Fruit fly (Drosophila melanogaster) whole organism, prepupa: Measurements from ENCODE around the gene Prx5.

Source experiments
- Blimp-1 ChIP-seq: fragments of 200-800 bp; sonication (Bioruptor generic); optimal IDR thresholded peaks from 3 replicates; lab custom pipeline; 2017; ENCODE audit warnings: missing biosample characterization, missing genetic modification characterization, mild to moderate bottlenecking, moderate library complexity, missing genetic modification reagents
- CG10631 ChIP-seq: fragments of 200-800 bp; sonication (Bioruptor generic); optimal IDR thresholded peaks from 2 replicates; lab custom pipeline; 2016; ENCODE audit warnings: missing biosample characterization, missing genetic modification characterization
- CG10669 ChIP-seq: fragments of 200-800 bp; sonication (Bioruptor generic); optimal IDR thresholded peaks from 3 replicates; lab custom pipeline; 2018; ENCODE audit warnings: missing biosample characterization, mild to moderate bottlenecking, missing genetic modification characterization, moderate library complexity
- CG11294 ChIP-seq: fragments of 200-800 bp; sonication (Bioruptor generic); IDR thresholded peaks from 2 replicates; pipeline ENCODE4 v1.3.6; 2022; ENCODE audit warnings: missing biosample characterization, missing genetic modification characterization
- CG11762 ChIP-seq: fragments of 200-800 bp; sonication (Bioruptor generic); optimal IDR thresholded peaks from 3 replicates; lab custom pipeline; 2016; ENCODE audit warnings: missing biosample characterization, missing genetic modification characterization; ENCODE audit not compliant: insufficient read depth
- CG11902 ChIP-seq: fragments of 200-800 bp; sonication (Bioruptor generic); optimal IDR thresholded peaks from 3 replicates; lab custom pipeline; 2016; ENCODE audit warnings: missing biosample characterization, missing genetic modification characterization
- CG15336 ChIP-seq: fragments of 200-800 bp; sonication (Bioruptor generic); IDR thresholded peaks from 2 replicates; pipeline ENCODE4 v1.3.6; 2022; ENCODE audit warnings: missing biosample characterization, missing genetic modification characterization
- CG1621 ChIP-seq: fragments of 200-800 bp; sonication (Bioruptor generic); optimal IDR thresholded peaks from 3 replicates; lab custom pipeline; 2018; ENCODE audit warnings: missing biosample characterization, mild to moderate bottlenecking, missing genetic modification characterization
- CG16779 ChIP-seq: fragments of 200-800 bp; sonication (Bioruptor generic); optimal IDR thresholded peaks from 3 replicates; lab custom pipeline; 2017; ENCODE audit warnings: missing biosample characterization, mild to moderate bottlenecking, missing genetic modification characterization
- CG31627 ChIP-seq: fragments of 200-800 bp; sonication (Bioruptor generic); optimal IDR thresholded peaks from 3 replicates; lab custom pipeline; 2016; ENCODE audit warnings: missing biosample characterization, missing genetic modification characterization
- CG32006 ChIP-seq: fragments of 200-800 bp; sonication (Bioruptor generic); optimal IDR thresholded peaks from 3 replicates; lab custom pipeline; 2017; ENCODE audit warnings: missing biosample characterization, mild to moderate bottlenecking, missing genetic modification characterization
- CG34406 ChIP-seq: fragments of 200-800 bp; sonication (Bioruptor generic); optimal IDR thresholded peaks from 3 replicates; lab custom pipeline; 2016; ENCODE audit warnings: missing biosample characterization, missing genetic modification characterization
- CG3919 ChIP-seq: fragments of 200-800 bp; sonication (Bioruptor generic); optimal IDR thresholded peaks from 3 replicates; lab custom pipeline; 2016; ENCODE audit warnings: missing biosample characterization, missing genetic modification characterization
- CG6163 ChIP-seq: fragments of 200-800 bp; sonication (Bioruptor generic); IDR thresholded peaks from 3 replicates; pipeline ENCODE4 v1.3.6; 2022; ENCODE audit warnings: missing biosample characterization, missing genetic modification characterization
- CG6276 ChIP-seq: fragments of 200-800 bp; sonication (Bioruptor generic); optimal IDR thresholded peaks from 2 replicates; lab custom pipeline; 2017; ENCODE audit warnings: missing biosample characterization, mild to moderate bottlenecking, missing genetic modification characterization
- CG6792 ChIP-seq: fragments of 200-800 bp; sonication (Bioruptor generic); optimal IDR thresholded peaks from 3 replicates; lab custom pipeline; 2016; ENCODE audit warnings: missing biosample characterization, missing genetic modification characterization
- CG7368 ChIP-seq: fragments of 200-800 bp; sonication (Bioruptor generic); optimal IDR thresholded peaks from 3 replicates; lab custom pipeline; 2016; ENCODE audit warnings: missing biosample characterization, missing genetic modification characterization
- CG8119 ChIP-seq: fragments of 200-800 bp; sonication (Bioruptor generic); IDR thresholded peaks from 3 replicates; pipeline ENCODE4 v1.3.6; 2022; ENCODE audit warnings: missing biosample characterization, missing genetic modification characterization
- CG8319 ChIP-seq: fragments of 200-800 bp; sonication (Bioruptor generic); optimal IDR thresholded peaks from 3 replicates; lab custom pipeline; 2016; ENCODE audit warnings: missing biosample characterization, missing genetic modification characterization
- Eip75B ChIP-seq: fragments of 200-800 bp; sonication (Bioruptor generic); optimal IDR thresholded peaks from 3 replicates; lab custom pipeline; 2016; ENCODE audit warnings: missing biosample characterization, missing genetic modification characterization
- Eip78C ChIP-seq: fragments of 200-800 bp; sonication (Bioruptor generic); peaks from one replicate; lab custom pipeline; 2016; ENCODE audit warnings: missing biosample characterization, missing genetic modification characterization
- Ets96B ChIP-seq: fragments of 200-800 bp; optimal IDR thresholded peaks from 2 replicates; lab custom pipeline; 2019; ENCODE audit warnings: missing biosample characterization, mild to moderate bottlenecking, missing genetic modification characterization, moderate library complexity
- Hr38 ChIP-seq: sonication (Bioruptor generic); optimal IDR thresholded peaks from 2 replicates; lab custom pipeline; 2016; ENCODE audit warnings: missing biosample characterization, missing genetic modification characterization
- Hr39 ChIP-seq: fragments of 200-800 bp; sonication (Bioruptor generic); optimal IDR thresholded peaks from 2 replicates; lab custom pipeline; 2016; ENCODE audit warnings: missing biosample characterization, missing genetic modification characterization
- Lpt ChIP-seq: fragments of 200-800 bp; sonication (Bioruptor generic); optimal IDR thresholded peaks from 3 replicates; lab custom pipeline; 2016; ENCODE audit warnings: missing biosample characterization, missing genetic modification characterization
- Met ChIP-seq: fragments of 200-800 bp; sonication (Bioruptor generic); optimal IDR thresholded peaks from 3 replicates; lab custom pipeline; 2016; ENCODE audit warnings: missing biosample characterization, missing genetic modification characterization
- OdsH ChIP-seq: fragments of 200-800 bp; sonication (Bioruptor generic); optimal IDR thresholded peaks from 3 replicates; lab custom pipeline; 2016; ENCODE audit warnings: missing biosample characterization, missing genetic modification characterization
- Smox ChIP-seq: fragments of 200-800 bp; sonication (Bioruptor generic); optimal IDR thresholded peaks from 3 replicates; lab custom pipeline; 2016; ENCODE audit warnings: missing biosample characterization, missing genetic modification characterization
- Sox102F ChIP-seq: fragments of 200-800 bp; sonication (Bioruptor generic); optimal IDR thresholded peaks from 2 replicates; lab custom pipeline; 2016; ENCODE audit warnings: missing biosample characterization, mild to moderate bottlenecking, missing genetic modification characterization
- Sox14 ChIP-seq: fragments of 200-800 bp; sonication (Bioruptor generic); optimal IDR thresholded peaks from 3 replicates; lab custom pipeline; 2016; ENCODE audit warnings: missing biosample characterization, missing genetic modification characterization
- Sox15 ChIP-seq: fragments of 200-800 bp; sonication (Bioruptor generic); optimal IDR thresholded peaks from 3 replicates; lab custom pipeline; 2016; ENCODE audit warnings: missing biosample characterization, missing genetic modification characterization
- acj6 ChIP-seq: fragments of 200-800 bp; sonication (Bioruptor generic); optimal IDR thresholded peaks from 3 replicates; lab custom pipeline; 2016; ENCODE audit warnings: missing biosample characterization, missing genetic modification characterization
- cyc ChIP-seq: fragments of 200-800 bp; sonication (Bioruptor generic); optimal IDR thresholded peaks from 3 replicates; lab custom pipeline; 2016; ENCODE audit warnings: missing biosample characterization, missing genetic modification characterization
- dsx ChIP-seq: fragments of 200-800 bp; optimal IDR thresholded peaks from 3 replicates; lab custom pipeline; 2019; ENCODE audit warnings: missing biosample characterization, mild to moderate bottlenecking, missing genetic modification characterization, moderate library complexity; ENCODE audit not compliant: poor library complexity, severe bottlenecking
- eg ChIP-seq: fragments of 200-800 bp; sonication (Bioruptor generic); IDR thresholded peaks from 3 replicates; pipeline ENCODE4 v1.3.6; 2022; ENCODE audit warnings: missing biosample characterization, missing genetic modification characterization
- esn ChIP-seq: fragments of 200-800 bp; sonication (Bioruptor generic); optimal IDR thresholded peaks from 2 replicates; lab custom pipeline; 2016; ENCODE audit warnings: missing biosample characterization, mild to moderate bottlenecking, missing genetic modification characterization, moderate library complexity
- fd59A ChIP-seq: fragments of 200-800 bp; sonication (Bioruptor generic); optimal IDR thresholded peaks from 2 replicates; lab custom pipeline; 2017; ENCODE audit warnings: missing biosample characterization, mild to moderate bottlenecking, missing genetic modification characterization, missing genetic modification reagents
- fd85E ChIP-seq: fragments of 200-800 bp; sonication (Bioruptor generic); optimal IDR thresholded peaks from 3 replicates; lab custom pipeline; 2016; ENCODE audit warnings: missing biosample characterization, missing genetic modification characterization
- net ChIP-seq: fragments of 200-800 bp; sonication (Bioruptor generic); optimal IDR thresholded peaks from 3 replicates; lab custom pipeline; 2016; ENCODE audit warnings: missing biosample characterization, missing genetic modification characterization
- pdm3 ChIP-seq: fragments of 200-800 bp; sonication (Bioruptor generic); optimal IDR thresholded peaks from 3 replicates; lab custom pipeline; 2016; ENCODE audit warnings: missing biosample characterization, missing genetic modification characterization
- spab ChIP-seq: fragments of 200-800 bp; sonication (Bioruptor generic); optimal IDR thresholded peaks from 2 replicates; lab custom pipeline; 2017; ENCODE audit warnings: missing biosample characterization, mild to moderate bottlenecking, missing genetic modification characterization, missing genetic modification reagents
- ss ChIP-seq, 2 experiments: fragments of 200-800 bp; sonication (Bioruptor generic); optimal IDR thresholded peaks; 2 replicates in 1 of 2; 3 replicates in 1 of 2; lab custom pipeline; 2017 to 2018; ENCODE audit warnings: mild to moderate bottlenecking in 2 of 2, missing biosample characterization in 2 of 2, missing genetic modification characterization in 2 of 2, moderate library complexity in 1 of 2
- topi ChIP-seq: fragments of 200-800 bp; sonication (Bioruptor generic); optimal IDR thresholded peaks from 3 replicates; lab custom pipeline; 2016; ENCODE audit warnings: missing biosample characterization, missing genetic modification characterization

Prx5 gene

dm6 chr3R:18125023-18125630 is 41.9 kb downstream of the Prx5 start (continued):
- TF ChIP-seq CG34406 (peak; percentile 73), CG10631 (GFP tag; lab: Kevin White, UChicago) (peak; percentile 84), Sox15 (GFP tag; lab: Kevin White, UChicago) (peak; percentile 75), Met (GFP tag; lab: Kevin White, UChicago) (peak; percentile 83), Hr39 (GFP tag; lab: Kevin White, UChicago) (peak; percentile 87), CG8319 (GFP tag; lab: Kevin White, UChicago) (peak; percentile 89), eg (peak; percentile 94), CG6163 (GFP tag; lab: Robert Waterston, UW) (peak; percentile 94), Hr38 (peak; percentile 9), CG15336 (GFP tag; lab: Robert Waterston, UW) (peak; percentile 81), CG11294 (GFP tag; lab: Robert Waterston, UW) (peak; percentile 83), pdm3 (GFP tag; lab: Kevin White, UChicago) (peak; percentile 80), esn (GFP tag; lab: Kevin White, UChicago) (peak; percentile 84), net (peak; percentile 64), CG6276 (GFP tag; lab: Kevin White, UChicago) (peak; percentile 70), CG16779 (tag; lab: Kevin White, UChicago) (peak; percentile 47), CG11762 (GFP tag; lab: Kevin White, UChicago) (peak; percentile 64), spab (GFP tag; lab: Kevin White, UChicago) (peak; percentile 91), fd59A (GFP tag; lab: Kevin White, UChicago) (peak; percentile 77), CG6792 (GFP tag; lab: Kevin White, UChicago) (peak; percentile 84), acj6 (GFP tag; lab: Kevin White, UChicago) (peak; percentile 82), fd85E (GFP tag; lab: Kevin White, UChicago) (no peak), Ets96B (tag; lab: Kevin White, UChicago) (peak; percentile 78), CG31627 (GFP tag; lab: Kevin White, UChicago) (peak; percentile 88), CG10669 (GFP tag; lab: Kevin White, UChicago) (peak; percentile 78), ss (GFP tag; optimal IDR thresholded peaks at IDR 0.05; lab: Kevin White, UChicago) (peak; percentile 76 to 94), CG1621 (tag; lab: Kevin White, UChicago) (peak; percentile 82), CG7368 (GFP tag; lab: Kevin White, UChicago) (peak; percentile 85), OdsH (GFP tag; lab: Kevin White, UChicago) (peak; percentile 86), Blimp-1 (GFP tag; lab: Kevin White, UChicago) (peak; percentile 15), Smox (GFP tag; lab: Kevin White, UChicago) (peak; percentile 75), CG32006 (GFP tag; lab: Kevin White, UChicago) (peak; percentile 77), Sox14 (peak; percentile 85), CG11902 (GFP tag; lab: Kevin White, UChicago) (peak; percentile 82), CG3919 (GFP tag; lab: Kevin White, UChicago) (peak; percentile 86), dsx (GFP tag; lab: Kevin White, UChicago) (peak; percentile 90), topi (GFP tag; lab: Kevin White, UChicago) (peak; percentile 85)
- TF ChIP-seq, all 60 proteins: peak for 57

- TF ChIP-seq ss (GFP tag; optimal IDR thresholded peaks at IDR 0.05; lab: Kevin White, UChicago) (no peak), Sox102F (no peak), Lpt (GFP tag; lab: Kevin White, UChicago) (peak; percentile 14), esn (GFP tag; lab: Kevin White, UChicago) (peak; percentile 20), Met (GFP tag; lab: Kevin White, UChicago) (no peak), Eip75B (GFP tag; lab: Kevin White, UChicago) (peak; percentile 20), CG11762 (GFP tag; lab: Kevin White, UChicago) (no peak), acj6 (GFP tag; lab: Kevin White, UChicago) (no peak), cyc (no peak), CG8119 (no peak), CG1621 (tag; lab: Kevin White, UChicago) (peak; percentile 12), CG7368 (GFP tag; lab: Kevin White, UChicago) (no peak), eg (peak; percentile 29; the same call in 1 of the 3 replicates), Eip78C (GFP tag; lab: Kevin White, UChicago) (peak; percentile 70), CG6163 (GFP tag; lab: Robert Waterston, UW) (peak; percentile 37; the same call in 2 of the 3 replicates)
Measured at dm6 chr3R:18121385-18122151, 45.5 kb downstream of the Prx5 start.
